Worm (Caenorhabditis elegans) whole organism, mixed stage, embryonic: ENCODE measurements around the gene hpr-9.

Experiments used
- bed-3 ChIP-seq: fragments of 200-800 bp; sonication (Bioruptor generic); optimal IDR thresholded peaks from 3 replicates; lab custom pipeline; 2018; ENCODE audit warnings: mild to moderate bottlenecking, missing genetic modification characterization, moderate library complexity, missing compliant biosample characterization
- blmp-1 ChIP-seq: fragments of 150-350 bp; optimal IDR thresholded peaks from 2 replicates; lab custom pipeline; 2014; ENCODE audit warnings: missing biosample characterization, missing genetic modification characterization
- ceh-39 ChIP-seq: fragments of 150-350 bp; optimal IDR thresholded peaks from 2 replicates; lab custom pipeline; 2014; ENCODE audit warnings: missing biosample characterization, missing genetic modification characterization
- ceh-43 ChIP-seq: fragments of 200-800 bp; sonication (Bioruptor generic); optimal IDR thresholded peaks from 2 replicates; lab custom pipeline; 2018; ENCODE audit warnings: mild to moderate bottlenecking, missing genetic modification characterization, moderate library complexity, missing compliant biosample characterization
- ceh-83 ChIP-seq: fragments of 200-800 bp; sonication (Bioruptor generic); optimal IDR thresholded peaks from 2 replicates; lab custom pipeline; 2018; ENCODE audit warnings: mild to moderate bottlenecking, missing genetic modification characterization, missing compliant biosample characterization
- ces-1 ChIP-seq: fragments of 150-350 bp; optimal IDR thresholded peaks from 2 replicates; lab custom pipeline; 2014; ENCODE audit warnings: missing biosample characterization, missing genetic modification reagents, missing genetic modification characterization
- cnd-1 ChIP-seq: fragments of 200-800 bp; sonication (Bioruptor generic); optimal IDR thresholded peaks from 2 replicates; lab custom pipeline; 2018; ENCODE audit warnings: mild to moderate bottlenecking, missing genetic modification characterization, missing compliant biosample characterization
- drap-1 ChIP-seq: fragments of 200-800 bp; sonication (Bioruptor generic); optimal IDR thresholded peaks from 3 replicates; lab custom pipeline; 2018; ENCODE audit warnings: mild to moderate bottlenecking, missing genetic modification characterization, missing compliant biosample characterization
- elt-1 ChIP-seq: sonication (generic microtip); optimal IDR thresholded peaks from 2 replicates; lab custom pipeline; 2017; ENCODE audit warnings: missing genetic modification characterization, mild to moderate bottlenecking, missing compliant biosample characterization, antibody characterized with exemption, moderate library complexity, borderline replicate concordance; ENCODE audit not compliant: insufficient read depth
- elt-3 ChIP-seq: fragments of 150-350 bp; optimal IDR thresholded peaks from 2 replicates; lab custom pipeline; 2014; ENCODE audit warnings: missing biosample characterization, missing genetic modification characterization
- flh-1 ChIP-seq: fragments of 200-800 bp; sonication (Bioruptor generic); optimal IDR thresholded peaks from 2 replicates; lab custom pipeline; 2018; ENCODE audit warnings: mild to moderate bottlenecking, missing genetic modification characterization, moderate library complexity, missing compliant biosample characterization
- lin-32 ChIP-seq: fragments of 200-800 bp; sonication (Bioruptor generic); optimal IDR thresholded peaks from 2 replicates; lab custom pipeline; 2018; ENCODE audit warnings: mild to moderate bottlenecking, missing genetic modification characterization, missing compliant biosample characterization
- lsy-2 ChIP-seq: fragments of 150-350 bp; optimal IDR thresholded peaks from 2 replicates; lab custom pipeline; 2014; ENCODE audit warnings: missing biosample characterization, missing genetic modification characterization
- mab-5 ChIP-seq: fragments of 150-350 bp; optimal IDR thresholded peaks from 2 replicates; lab custom pipeline; 2014; ENCODE audit warnings: missing biosample characterization, missing genetic modification characterization
- mep-1 ChIP-seq: fragments of 150-350 bp; optimal IDR thresholded peaks from 2 replicates; lab custom pipeline; 2017; ENCODE audit warnings: missing biosample characterization, missing genetic modification reagents, missing genetic modification characterization, inconsistent platforms
- nhr-12 ChIP-seq: fragments of 150-350 bp; optimal IDR thresholded peaks from 2 replicates; lab custom pipeline; 2014; ENCODE audit warnings: missing biosample characterization, missing genetic modification characterization
- nhr-2 ChIP-seq: fragments of 150-350 bp; optimal IDR thresholded peaks from 2 replicates; lab custom pipeline; 2014; ENCODE audit warnings: missing biosample characterization, missing genetic modification characterization
- nhr-237 ChIP-seq: fragments of 150-350 bp; optimal IDR thresholded peaks from 2 replicates; lab custom pipeline; 2014; ENCODE audit warnings: missing biosample characterization, missing genetic modification characterization
- nhr-28 ChIP-seq: fragments of 150-350 bp; optimal IDR thresholded peaks from 2 replicates; lab custom pipeline; 2014; ENCODE audit warnings: missing biosample characterization, missing genetic modification characterization
- nhr-76 ChIP-seq: sonication (generic microtip); optimal IDR thresholded peaks from 2 replicates; lab custom pipeline; 2017; ENCODE audit warnings: missing biosample characterization, missing genetic modification characterization
- pha-4 ChIP-seq: fragments of 150-350 bp; optimal IDR thresholded peaks from 2 replicates; lab custom pipeline; 2018; ENCODE audit warnings: missing biosample characterization, missing genetic modification reagents, missing genetic modification characterization
- sem-2 ChIP-seq: fragments of 200-800 bp; sonication (Bioruptor generic); optimal IDR thresholded peaks from 2 replicates; lab custom pipeline; 2018; ENCODE audit warnings: mild to moderate bottlenecking, missing genetic modification characterization, missing compliant biosample characterization
- snpc-4 ChIP-seq: fragments of 150-350 bp; optimal IDR thresholded peaks from 2 replicates; lab custom pipeline; 2014; ENCODE audit warnings: missing biosample characterization, missing genetic modification characterization
- sptf-1 ChIP-seq: sonication (generic microtip); optimal IDR thresholded peaks from 2 replicates; lab custom pipeline; 2017; ENCODE audit warnings: mild to moderate bottlenecking, missing genetic modification characterization, moderate library complexity, missing compliant biosample characterization
- tbx-8 ChIP-seq: fragments of 200-800 bp; sonication (Bioruptor generic); optimal IDR thresholded peaks from 2 replicates; lab custom pipeline; 2018; ENCODE audit warnings: mild to moderate bottlenecking, missing genetic modification characterization, moderate library complexity, missing compliant biosample characterization
- unc-120 ChIP-seq: sonication (generic microtip); optimal IDR thresholded peaks from 2 replicates; lab custom pipeline; 2017; ENCODE audit warnings: missing genetic modification characterization, missing compliant biosample characterization; ENCODE audit not compliant: poor library complexity, severe bottlenecking
- unc-39 ChIP-seq: fragments of 150-350 bp; optimal IDR thresholded peaks from 2 replicates; lab custom pipeline; 2014; ENCODE audit warnings: missing biosample characterization, missing genetic modification characterization
- unc-62 ChIP-seq: fragments of 150-350 bp; optimal IDR thresholded peaks from 2 replicates; lab custom pipeline; 2014; ENCODE audit warnings: missing biosample characterization, missing genetic modification reagents, missing genetic modification characterization
- zip-8 ChIP-seq: fragments of 150-350 bp; optimal IDR thresholded peaks from 2 replicates; lab custom pipeline; 2014; ENCODE audit warnings: missing biosample characterization, missing genetic modification characterization

hpr-9 gene

ce11 chrIII:10621208-10621607 is at the start of gene hpr-9, which contains the start of gene lron-10:
Gene hpr-9, plus strand, starts transcription at chrIII:10621551.
Gene lron-10, minus strand, starts transcription at chrIII:10621369.
- no peak for TF ChIP-seq zip-8 (tag; lab: Kevin White, UChicago)
- TF ChIP-seq lsy-2 (tag; lab: Kevin White, UChicago) = no peak
- TF ChIP-seq unc-120 (tag; lab: Kevin White, UChicago) = no peak
- TF ChIP-seq pha-4 (tag; lab: Kevin White, UChicago) = no peak
- no peak for TF ChIP-seq nhr-28
- no peak for TF ChIP-seq ceh-43 (GFP tag; lab: Kevin White, UChicago)
- no peak for TF ChIP-seq lin-32 (GFP tag; lab: Kevin White, UChicago)
- TF ChIP-seq elt-1 = no peak
- TF ChIP-seq tbx-8 (GFP tag; lab: Kevin White, UChicago) = no peak
- no peak for TF ChIP-seq sem-2 (GFP tag; lab: Kevin White, UChicago)
- TF ChIP-seq nhr-2 (tag; lab: Kevin White, UChicago) = no peak

DNA sequence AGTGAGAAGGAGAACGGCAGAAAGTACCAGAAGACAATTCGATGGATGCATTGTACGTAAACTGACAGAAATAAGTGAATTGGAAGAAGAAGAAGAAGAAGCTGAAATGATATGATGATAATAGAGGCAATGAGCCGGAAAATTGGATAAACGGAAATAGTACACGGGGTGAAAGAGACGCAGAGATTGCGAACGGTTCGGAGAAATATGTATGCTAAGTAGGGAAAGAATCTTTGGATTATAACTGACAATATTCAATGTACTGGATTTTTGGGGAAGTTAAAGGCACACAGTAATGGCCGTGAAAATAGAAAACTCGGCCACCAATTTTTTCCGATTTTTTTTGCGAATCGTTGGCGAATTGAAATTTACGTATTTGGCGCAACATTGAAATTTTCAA is 46.0 kb upstream of the hpr-9 start, which contains the start of gene Y45F3A.4:
Y45F3A.4 (minus strand) TSS at position 101 of the 400 bp plus-strand sequence.
- TF ChIP-seq nhr-2 (tag; lab: Kevin White, UChicago) (no peak), zip-8 (tag; lab: Kevin White, UChicago) (no peak), elt-3 (tag; lab: Kevin White, UChicago) (no peak), unc-62 (no peak), lin-32 (GFP tag; lab: Kevin White, UChicago) (no peak), drap-1 (GFP tag; lab: Kevin White, UChicago) (no peak), snpc-4 (tag; lab: Kevin White, UChicago) (no peak), flh-1 (no peak), nhr-28 (no peak), nhr-237 (tag; lab: Kevin White, UChicago) (no peak), tbx-8 (GFP tag; lab: Kevin White, UChicago) (no peak)
- TF ChIP-seq, all 35 proteins: peak for 0

- peak; percentile 73 for TF ChIP-seq ces-1 (GFP tag; lab: Kevin White, UChicago)
- TF ChIP-seq lin-32 (GFP tag; lab: Kevin White, UChicago) = no peak
Observed at ce11 chrIII:10577782-10578181, 43.6 kb upstream of the hpr-9 start.

DNA sequence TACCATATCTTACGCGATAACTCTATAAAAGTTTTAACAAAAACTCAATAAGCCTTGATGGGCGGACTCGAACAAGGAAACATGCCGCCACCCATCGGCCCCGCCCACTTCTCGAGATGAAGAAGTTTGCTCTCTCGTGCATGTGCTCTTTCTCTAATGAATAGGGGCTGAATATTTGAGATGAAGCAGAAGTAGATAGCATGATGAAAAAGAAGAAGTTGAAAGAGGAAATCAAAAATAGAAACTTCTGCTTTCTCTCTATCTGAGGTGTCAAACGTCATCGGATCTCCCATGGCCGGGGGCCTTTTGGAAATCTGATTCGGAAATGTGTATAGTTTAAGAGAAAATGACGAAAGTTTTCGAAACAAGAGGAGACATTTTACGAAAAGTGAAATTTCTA is 42.5 kb upstream of the hpr-9 start:
- no peak for TF ChIP-seq blmp-1 (tag; lab: Kevin White, UChicago)

DNA sequence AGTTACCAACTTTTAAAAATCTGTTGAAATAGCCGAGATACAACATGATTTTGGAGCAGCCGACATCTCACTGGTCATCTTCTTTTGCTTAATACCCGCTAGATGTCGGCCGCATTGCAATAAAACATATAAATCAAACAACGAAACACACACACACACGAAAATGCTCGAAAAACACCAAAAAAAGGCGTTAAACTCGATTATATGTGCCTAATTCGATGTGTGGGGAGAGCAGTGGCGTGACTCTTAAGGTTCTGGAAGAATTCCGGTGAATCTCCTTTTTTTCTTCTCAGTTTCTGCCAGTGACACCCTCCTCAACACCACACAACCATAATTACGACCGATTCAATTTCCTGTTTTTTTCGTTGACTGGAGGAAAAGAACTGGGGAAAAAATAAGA is 41.1 kb upstream of the hpr-9 start:
- TF ChIP-seq mab-5 (tag; lab: Kevin White, UChicago) (no peak), unc-39 (tag; lab: Kevin White, UChicago) (no peak), nhr-2 (tag; lab: Kevin White, UChicago) (no peak), cnd-1 (tag; lab: Kevin White, UChicago) (no peak), sem-2 (GFP tag; lab: Kevin White, UChicago) (no peak), ceh-83 (GFP tag; lab: Kevin White, UChicago) (no peak), flh-1 (no peak), sptf-1 (no peak), nhr-12 (tag; lab: Kevin White, UChicago) (no peak), zip-8 (tag; lab: Kevin White, UChicago) (no peak), blmp-1 (tag; lab: Kevin White, UChicago) (no peak), ceh-43 (GFP tag; lab: Kevin White, UChicago) (no peak), nhr-76 (tag; lab: Kevin White, UChicago) (no peak), nhr-237 (tag; lab: Kevin White, UChicago) (no peak), pha-4 (tag; lab: Kevin White, UChicago) (no peak), mep-1 (tag; lab: Kevin White, UChicago) (no peak), drap-1 (GFP tag; lab: Kevin White, UChicago) (no peak), ceh-39 (tag; lab: Kevin White, UChicago) (no peak)

ce11 chrIII:10583483-10583882 is 37.9 kb upstream of the hpr-9 start:
- TF ChIP-seq ces-1 (GFP tag; lab: Kevin White, UChicago) (peak; percentile 87), bed-3 (GFP tag; lab: Kevin White, UChicago) (no peak)
- TF ChIP-seq, all 35 proteins: peak for 1
